Fruit fly (Drosophila melanogaster) whole organism, embryonic: ENCODE results near the gene Agpat2.

ENCODE experiments used
- Atf-2 ChIP-seq: fragments of 200-800 bp; sonication (Bioruptor generic); optimal IDR thresholded peaks from 2 replicates; lab custom pipeline; 2016; ENCODE audit warnings: missing biosample characterization, missing genetic modification characterization
- CG13775 ChIP-seq: fragments of 200-800 bp; sonication (Bioruptor generic); optimal IDR thresholded peaks from 3 replicates; lab custom pipeline; 2017; ENCODE audit warnings: missing biosample characterization, mild to moderate bottlenecking, missing genetic modification characterization
- CG14965 ChIP-seq: fragments of 200-800 bp; sonication (Bioruptor generic); optimal IDR thresholded peaks from 2 replicates; lab custom pipeline; 2016; ENCODE audit warnings: missing biosample characterization, missing genetic modification characterization, borderline replicate concordance
- CG4360 ChIP-seq: fragments of 200-800 bp; sonication (Bioruptor generic); IDR thresholded peaks from 2 replicates; pipeline ENCODE4 v1.3.6; 2022; ENCODE audit warnings: missing biosample characterization, missing genetic modification characterization
- Doc3 ChIP-seq: fragments of 200-800 bp; sonication (Bioruptor generic); IDR thresholded peaks from 3 replicates; pipeline ENCODE4 v1.3.6; 2022; ENCODE audit warnings: missing biosample characterization, missing genetic modification characterization; ENCODE audit not compliant: partially characterized antibody
- TFAM ChIP-seq: fragments of 200-800 bp; sonication (Bioruptor generic); optimal IDR thresholded peaks from 2 replicates; lab custom pipeline; 2017; ENCODE audit warnings: missing biosample characterization, missing genetic modification characterization, inconsistent platforms
- ac ChIP-seq: fragments of 200-800 bp; sonication (Bioruptor generic); optimal IDR thresholded peaks from 3 replicates; lab custom pipeline; 2017; ENCODE audit warnings: missing biosample characterization, mild to moderate bottlenecking, missing genetic modification characterization
- corto ChIP-seq: fragments of 200-800 bp; sonication (Bioruptor generic); optimal IDR thresholded peaks from 2 replicates; lab custom pipeline; 2016; ENCODE audit warnings: missing biosample characterization, mild to moderate bottlenecking, missing genetic modification characterization, moderate library complexity
- dati ChIP-seq: fragments of 200-800 bp; sonication (Bioruptor generic); IDR thresholded peaks from 2 replicates; pipeline ENCODE4 v1.3.6; 2022; ENCODE audit warnings: missing biosample characterization, missing genetic modification characterization
- dimm ChIP-seq: fragments of 200-800 bp; sonication (Bioruptor generic); IDR thresholded peaks from 2 replicates; pipeline ENCODE4 v1.3.6; 2022; ENCODE audit warnings: missing biosample characterization, missing genetic modification characterization
- gcm ChIP-seq: fragments of 200-800 bp; sonication (Bioruptor generic); optimal IDR thresholded peaks from 2 replicates; lab custom pipeline; 2019; ENCODE audit warnings: missing biosample characterization, mild to moderate bottlenecking, missing genetic modification characterization, moderate library complexity
- zfh2 ChIP-seq: fragments of 200-800 bp; sonication (Bioruptor generic); optimal IDR thresholded peaks from 2 replicates; lab custom pipeline; 2016; ENCODE audit warnings: missing biosample characterization, missing genetic modification characterization

- TF ChIP-seq dimm (GFP tag; lab: Robert Waterston, UW) = no peak
- TF ChIP-seq CG4360 (GFP tag; lab: Robert Waterston, UW) = no peak
- TF ChIP-seq CG13775 (GFP tag; lab: Kevin White, UChicago) = peak; percentile 59
- no peak for TF ChIP-seq Doc3 (GFP tag; lab: Robert Waterston, UW)
- no peak for TF ChIP-seq CG14965
- TF ChIP-seq gcm = no peak
- TF ChIP-seq Atf-2 (GFP tag; lab: Kevin White, UChicago) = no peak
- no peak for TF ChIP-seq dati
- TF ChIP-seq ac (GFP tag; lab: Kevin White, UChicago) = no peak
- TF ChIP-seq corto (GFP tag; lab: Kevin White, UChicago) = no peak
- TF ChIP-seq TFAM (GFP tag; lab: Kevin White, UChicago) = no peak
- no peak for TF ChIP-seq zfh2 (GFP tag; lab: Kevin White, UChicago)
Measured at dm6 chr2L:8414887-8415883, 48.6 kb downstream of the Agpat2 start, which contains the start of the genes CG13398 and Akap200.
